Fruit fly (Drosophila melanogaster): ENCODE measurements around the gene png.
A peak's percentile ranks its signal among the peaks of the same experiment; 100 is the strongest.

png gene

dm6 chrX:1398455-1399055 lies 41.2 kb upstream of the png start (continued):
- peak; percentile 20 for TF ChIP-seq CG14710 (tag; optimal IDR thresholded peaks at IDR 0.05)
- TF ChIP-seq lola (GFP tag; optimal IDR thresholded peaks at IDR 0.05), result peak in 1 of 3 experiments; percentile 38
- no peak for TF ChIP-seq nerfin-2 (GFP tag; IDR thresholded peaks at IDR 0.05; ENCODE audit: partially characterized antibody)
- TF ChIP-seq HLH54F (GFP tag; optimal IDR thresholded peaks at IDR 0.05), result peak; percentile 57
- TF ChIP-seq CG10543 (GFP tag; optimal IDR thresholded peaks at IDR 0.05), result no peak
- TF ChIP-seq CG17568 (GFP tag; optimal IDR thresholded peaks at IDR 0.05), result no peak
- no peak for TF ChIP-seq Mes4 (GFP tag; optimal IDR thresholded peaks at IDR 0.05)
- no peak for TF ChIP-seq CG9797 (GFP tag; optimal IDR thresholded peaks at IDR 0.05)
- peak; percentile 36 for TF ChIP-seq CG12071 (GFP tag; optimal IDR thresholded peaks at IDR 0.05)
- TF ChIP-seq Fer3 (tag; optimal IDR thresholded peaks at IDR 0.05), result peak; percentile 56
- TF ChIP-seq CG10274 (GFP tag; optimal IDR thresholded peaks at IDR 0.05), result peak; percentile 4
- TF ChIP-seq CG13123 (GFP tag; optimal IDR thresholded peaks at IDR 0.05), result peak; percentile 19
- no peak for TF ChIP-seq luna (GFP tag; optimal IDR thresholded peaks at IDR 0.05)
- peak; percentile 61 to 67 for TF ChIP-seq dpn (GFP tag; optimal IDR thresholded peaks at IDR 0.05)
- TF ChIP-seq fd3F (GFP tag; optimal IDR thresholded peaks at IDR 0.05), result peak; percentile 52
- no peak for TF ChIP-seq tll (GFP tag; optimal IDR thresholded peaks at IDR 0.05)
- TF ChIP-seq CG11398 (GFP tag; optimal IDR thresholded peaks at IDR 0.05), result peak; percentile 30
- TF ChIP-seq Nf-YC (tag; optimal IDR thresholded peaks at IDR 0.05), result peak; percentile 15
- TF ChIP-seq CG4404 (GFP tag; IDR thresholded peaks at IDR 0.05), result peak; percentile 59
- TF ChIP-seq CG17328 (GFP tag; IDR thresholded peaks at IDR 0.05), result peak; percentile 50; the same call in 1 of the 2 replicates
- TF ChIP-seq Dll (GFP tag; IDR thresholded peaks at IDR 0.05; ENCODE audit: partially characterized antibody), result no peak
- TF ChIP-seq crp (GFP tag; optimal IDR thresholded peaks at IDR 0.05), result no peak
- peak; percentile 26 for TF ChIP-seq Myb (GFP tag; optimal IDR thresholded peaks at IDR 0.05)
- peak; percentile 76 for TF ChIP-seq ind (GFP tag; optimal IDR thresholded peaks at IDR 0.05)
- no peak for TF ChIP-seq lov (optimal IDR thresholded peaks at IDR 0.05)
- 0 out of 3 replicates have a peak, but pooled peaks have one; percentile 47 for TF ChIP-seq lov (GFP tag; IDR thresholded peaks at IDR 0.05)
- peak; percentile 50 for TF ChIP-seq CG17385 (GFP tag; optimal IDR thresholded peaks at IDR 0.05)
- no peak for TF ChIP-seq Vsx1 (GFP tag; optimal IDR thresholded peaks at IDR 0.05)
- TF ChIP-seq CG31441 (GFP tag; IDR thresholded peaks at IDR 0.05), result peak; percentile 35; the same call in 1 of the 2 replicates
- TF ChIP-seq CG3838 (GFP tag; optimal IDR thresholded peaks at IDR 0.05), result no peak
- TF ChIP-seq eve (GFP tag; optimal IDR thresholded peaks at IDR 0.05), result no peak
- peak; percentile 52 for TF ChIP-seq al (GFP tag; IDR thresholded peaks at IDR 0.05)
- TF ChIP-seq Lpt (GFP tag; optimal IDR thresholded peaks at IDR 0.05), result no peak
- peak; percentile 64; the same call in 1 of the 2 replicates for TF ChIP-seq ranshi (GFP tag; IDR thresholded peaks at IDR 0.05)
- no peak; the same call in 2 of the 3 replicates for TF ChIP-seq Dbx (GFP tag; IDR thresholded peaks at IDR 0.05)
- TF ChIP-seq GATAe (GFP tag; conservative IDR thresholded peaks at IDR 0.05), result no peak
- TF ChIP-seq tap (tag; optimal IDR thresholded peaks at IDR 0.05), result peak; percentile 49
- TF ChIP-seq pros (GFP tag; optimal IDR thresholded peaks at IDR 0.05), result no peak
- TF ChIP-seq Hr51 (GFP tag; optimal IDR thresholded peaks at IDR 0.05), result peak; percentile 38 to 65
- TF ChIP-seq ara (GFP tag; IDR thresholded peaks at IDR 0.05), result peak; percentile 55; the same call in 1 of the 2 replicates
- no peak for TF ChIP-seq ash1 (GFP tag; optimal IDR thresholded peaks at IDR 0.05)
- peak; percentile 59 for TF ChIP-seq Hsf (GFP tag; optimal IDR thresholded peaks at IDR 0.05)
- TF ChIP-seq CG7987 (GFP tag; optimal IDR thresholded peaks at IDR 0.05), result no peak
- TF ChIP-seq dmrt11E (tag; optimal IDR thresholded peaks at IDR 0.05), result peak; percentile 47
- peak; percentile 11 for TF ChIP-seq chn (GFP tag; optimal IDR thresholded peaks at IDR 0.05)
- TF ChIP-seq Optix (GFP tag; IDR thresholded peaks at IDR 0.05), result peak; percentile 75
- peak; percentile 28 for TF ChIP-seq CG1529 (GFP tag; optimal IDR thresholded peaks at IDR 0.05)
- TF ChIP-seq CG2889 (GFP tag; IDR thresholded peaks at IDR 0.05), result peak; percentile 23; the same call in 1 of the 3 replicates
- TF ChIP-seq otp (GFP tag; IDR thresholded peaks at IDR 0.05), result peak; percentile 62; the same call in 2 of the 3 replicates
